Fruit fly (Drosophila melanogaster): ENCODE results near the gene Prdm13.

DNA sequence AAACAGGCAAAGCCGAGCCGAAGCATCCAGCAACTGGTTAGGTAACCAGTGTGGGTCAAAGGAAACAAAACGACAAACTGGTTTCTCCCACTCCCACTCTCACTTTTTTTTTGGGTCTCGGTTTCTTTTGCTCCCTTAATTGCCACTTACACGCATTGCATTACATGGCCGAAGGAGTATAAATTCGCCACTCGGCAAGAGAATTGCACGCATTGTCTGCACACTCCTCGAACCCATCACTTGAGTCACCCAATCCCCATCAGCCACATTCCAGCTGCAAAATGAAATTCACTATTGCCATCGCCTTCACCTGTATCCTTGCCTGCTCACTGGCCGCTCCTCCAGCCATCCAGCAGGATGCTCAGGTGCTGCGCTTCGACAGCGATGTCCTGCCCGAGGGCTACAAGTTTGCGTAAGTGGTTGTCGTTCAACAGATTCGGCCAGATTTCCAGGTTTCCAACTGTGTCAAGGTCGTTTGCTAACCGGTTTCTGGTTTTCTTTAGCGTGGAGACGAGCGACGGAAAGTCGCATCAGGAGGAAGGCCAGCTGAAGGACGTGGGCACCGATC lies 19.7 kb upstream of the Prdm13 start, which contains the start of gene Lcp65Ad:
- TF ChIP-seq ttk (optimal IDR thresholded peaks at IDR 0.05) (no peak), Myc (optimal IDR thresholded peaks at IDR 0.05) (no peak), psq (optimal IDR thresholded peaks at IDR 0.05) (no peak), Sin3A (optimal IDR thresholded peaks at IDR 0.05) (no peak), h (optimal IDR thresholded peaks at IDR 0.05) (no peak)

All from Kc167 (cell line).